Worm (Caenorhabditis elegans) whole organism, young adult: ENCODE data around the gene R09D1.13.

Experiments
- F37B4.10 ChIP-seq: fragments of 200-800 bp; sonication (Bioruptor generic); IDR thresholded peaks from 2 replicates; pipeline ENCODE4 v1.3.6; 2022; ENCODE audit warnings: missing genetic modification characterization, missing compliant biosample characterization
- F57C9.4 ChIP-seq: sonication (generic microtip); optimal IDR thresholded peaks from 2 replicates; lab custom pipeline; 2017; ENCODE audit warnings: mild to moderate bottlenecking, missing genetic modification characterization, missing compliant biosample characterization
- aptf-2 ChIP-seq: fragments of 200-800 bp; sonication (Bioruptor generic); conservative IDR thresholded peaks from 2 replicates; pipeline ENCODE4 v1.3.6; 2022; ENCODE audit warnings: missing genetic modification reagents, missing genetic modification characterization, missing compliant biosample characterization
- ccch-3 ChIP-seq: fragments of 200-800 bp; sonication (Bioruptor generic); optimal IDR thresholded peaks from 2 replicates; lab custom pipeline; 2018; ENCODE audit warnings: mild to moderate bottlenecking, missing genetic modification characterization, missing compliant biosample characterization
- hmg-20 ChIP-seq: fragments of 200-800 bp; sonication (Bioruptor generic); IDR thresholded peaks from 2 replicates; pipeline ENCODE4 v1.3.6; 2022; ENCODE audit warnings: missing genetic modification reagents, missing genetic modification characterization, missing compliant biosample characterization
- nhr-120 ChIP-seq: fragments of 200-800 bp; sonication (Bioruptor generic); IDR thresholded peaks from 2 replicates; pipeline ENCODE4 v1.3.6; 2022; ENCODE audit warnings: missing genetic modification characterization, missing compliant biosample characterization
- nhr-179 ChIP-seq: sonication (generic microtip); optimal IDR thresholded peaks from 2 replicates; lab custom pipeline; 2016; ENCODE audit warnings: mild to moderate bottlenecking, missing genetic modification characterization, missing compliant biosample characterization
- pha-4 ChIP-seq: fragments of 150-350 bp; sonication (generic microtip); optimal IDR thresholded peaks from 2 replicates; lab custom pipeline; 2014; ENCODE audit warnings: missing biosample characterization, missing genetic modification reagents, missing genetic modification characterization
- snpc-1.1 ChIP-seq: sonication (generic microtip); optimal IDR thresholded peaks from 2 replicates; lab custom pipeline; 2017; ENCODE audit warnings: missing genetic modification characterization, mild to moderate bottlenecking, missing compliant biosample characterization, antibody characterized with exemption, moderate library complexity, missing genotype, missing genetic modification reagents; ENCODE audit not compliant: insufficient read depth
- snpc-4 ChIP-seq, 5 experiments: fragments of 150-350 bp in 1 of 5; sonication (generic microtip) in 4 of 5; optimal IDR thresholded peaks; 2 replicates each; lab custom pipeline; 2014 to 2018; ENCODE audit warnings: missing genetic modification characterization in 5 of 5, missing biosample characterization in 3 of 5, antibody characterized with exemption in 2 of 5, mild to moderate bottlenecking in 2 of 5, missing compliant biosample characterization in 2 of 5, missing genotype in 2 of 5, moderate library complexity in 2 of 5, missing genetic modification reagents in 1 of 5
- tbp1 ChIP-seq: fragments of 200-800 bp; sonication (Bioruptor generic); optimal IDR thresholded peaks from 2 replicates; lab custom pipeline; 2018; ENCODE audit warnings: mild to moderate bottlenecking, missing genetic modification characterization, missing compliant biosample characterization
- unc-130 ChIP-seq: sonication (generic microtip); optimal IDR thresholded peaks from 2 replicates; lab custom pipeline; 2016; ENCODE audit warnings: missing genetic modification reagents, missing genetic modification characterization, missing compliant biosample characterization

- TF ChIP-seq hmg-20 (GFP tag; lab: Robert Waterston, UW) (no peak), ccch-3 (GFP tag; lab: Kevin White, UChicago) (no peak), unc-130 (no peak), aptf-2 (GFP tag; lab: Robert Waterston, UW) (no peak), pha-4 (tag; lab: Kevin White, UChicago) (no peak), nhr-179 (tag; lab: Kevin White, UChicago) (no peak), nhr-120 (GFP tag; lab: Robert Waterston, UW) (no peak), snpc-1.1 (no peak), F37B4.10 (GFP tag; lab: Robert Waterston, UW) (no peak), F57C9.4 (no peak), tbp1 (GFP tag; lab: Kevin White, UChicago) (no peak), snpc-4 (GFP tag; optimal IDR thresholded peaks at IDR 0.05; lab: Kevin White, UChicago) (no peak), snpc-4 (tag; optimal IDR thresholded peaks at IDR 0.05; lab: Kevin White, UChicago) (no peak)
Measured at ce11 chrII:9438227-9438626, 7.0 kb downstream of the R09D1.13 start, which contains the start of gene chil-13.
